Comparison of ENCODE assay signal across 1 fruit fly cellular context in genomic region chr3L:15553993-15554644, dm6.
TF ChIP-seq lines count a peak whose summit lies in the region.

TSS of gene AGO2 (plus strand) at chr3L:15554113.

TF ChIP-seq in whole organism, embryonic, 481 proteins besides CTCF, POLR2A, EP300 and RAD21 (continued from another document):
- no peak for TF ChIP-seq hkb (optimal IDR thresholded peaks at IDR 0.05; lab: Kevin White, UChicago)
- TF ChIP-seq hkb (GFP tag; IDR thresholded peaks at IDR 0.05; lab: Robert Waterston, UW), result no peak
- TF ChIP-seq CG32767 (GFP tag; IDR thresholded peaks at IDR 0.05; lab: Robert Waterston, UW), result no peak
- TF ChIP-seq chinmo (GFP tag; IDR thresholded peaks at IDR 0.05; lab: Robert Waterston, UW; ENCODE audit: partially characterized antibody), result peak; percentile 95; the same call in 2 of the 4 replicates
- no peak for TF ChIP-seq otp (GFP tag; IDR thresholded peaks at IDR 0.05; lab: Robert Waterston, UW)
- peak; percentile 38 for TF ChIP-seq CG10147 (GFP tag; optimal IDR thresholded peaks at IDR 0.05; lab: Kevin White, UChicago)
- TF ChIP-seq Meics (GFP tag; optimal IDR thresholded peaks at IDR 0.05; lab: Kevin White, UChicago), result no peak
- TF ChIP-seq CG4328 (GFP tag; optimal IDR thresholded peaks at IDR 0.05; lab: Kevin White, UChicago), result no peak
- TF ChIP-seq exex (tag; optimal IDR thresholded peaks at IDR 0.05; lab: Kevin White, UChicago), result peak; percentile 33
- TF ChIP-seq Rx (GFP tag; IDR thresholded peaks at IDR 0.05; lab: Robert Waterston, UW), result no peak
- TF ChIP-seq CG1024 (GFP tag; IDR thresholded peaks at IDR 0.05; lab: Robert Waterston, UW), result no peak
- TF ChIP-seq Dip2 (GFP tag; IDR thresholded peaks at IDR 0.05; lab: Robert Waterston, UW), result no peak
- TF ChIP-seq CG11398 (GFP tag; optimal IDR thresholded peaks at IDR 0.05; lab: Kevin White, UChicago), result peak; percentile 8
- TF ChIP-seq NfI (GFP tag; optimal IDR thresholded peaks at IDR 0.05; lab: Kevin White, UChicago), result no peak
- TF ChIP-seq fd64A (GFP tag; optimal IDR thresholded peaks at IDR 0.05; lab: Kevin White, UChicago), result no peak
- peak; percentile 100 for TF ChIP-seq CG4360 (GFP tag; IDR thresholded peaks at IDR 0.05; lab: Robert Waterston, UW)
- peak in 1 of 2 experiments; percentile 44 for TF ChIP-seq Pdp1 (GFP tag; optimal IDR thresholded peaks at IDR 0.05; lab: Kevin White, UChicago)
- peak in 1 of 2 experiments; percentile 29 for TF ChIP-seq Eip74EF (GFP tag; optimal IDR thresholded peaks at IDR 0.05; lab: Kevin White, UChicago)
- no peak for TF ChIP-seq sisA (GFP tag; IDR thresholded peaks at IDR 0.05; lab: Robert Waterston, UW)
- peak; percentile 54 for TF ChIP-seq CHES-1-like (GFP tag; optimal IDR thresholded peaks at IDR 0.05; lab: Kevin White, UChicago)
- TF ChIP-seq CG7357 (GFP tag; IDR thresholded peaks at IDR 0.05; lab: Robert Waterston, UW), result no peak
- TF ChIP-seq CG1792 (GFP tag; optimal IDR thresholded peaks at IDR 0.05; lab: Kevin White, UChicago), result no peak
- peak; percentile 90 for TF ChIP-seq phol (tag; optimal IDR thresholded peaks at IDR 0.05; lab: Kevin White, UChicago)
- no peak; the same call in 2 of the 3 replicates for TF ChIP-seq ase (GFP tag; IDR thresholded peaks at IDR 0.05; lab: Robert Waterston, UW)
- no peak for TF ChIP-seq oc (tag; optimal IDR thresholded peaks at IDR 0.05; lab: Kevin White, UChicago)
- peak; percentile 31; the same call in 1 of the 3 replicates for TF ChIP-seq row (GFP tag; IDR thresholded peaks at IDR 0.05; lab: Robert Waterston, UW)
- no peak for TF ChIP-seq Optix (GFP tag; IDR thresholded peaks at IDR 0.05; lab: Robert Waterston, UW)
- TF ChIP-seq Dbx (GFP tag; IDR thresholded peaks at IDR 0.05; lab: Robert Waterston, UW), result 0 out of 3 replicates have a peak, but pooled peaks have one; percentile 34
- no peak for TF ChIP-seq dm (GFP tag; optimal IDR thresholded peaks at IDR 0.05; lab: Kevin White, UChicago)
- no peak for TF ChIP-seq p53 (GFP tag; optimal IDR thresholded peaks at IDR 0.05; lab: Kevin White, UChicago)
- TF ChIP-seq CG1233 (GFP tag; optimal IDR thresholded peaks at IDR 0.05; lab: Kevin White, UChicago), result no peak
- no peak for TF ChIP-seq pnt (GFP tag; optimal IDR thresholded peaks at IDR 0.05; lab: Kevin White, UChicago)
- TF ChIP-seq CG17186 (GFP tag; optimal IDR thresholded peaks at IDR 0.05; lab: Kevin White, UChicago), result peak; percentile 66
- TF ChIP-seq dmrt11E (tag; optimal IDR thresholded peaks at IDR 0.05; lab: Kevin White, UChicago), result no peak
- TF ChIP-seq sens-2 (GFP tag; IDR thresholded peaks at IDR 0.05; lab: Robert Waterston, UW), result no peak
- no peak for TF ChIP-seq cas (GFP tag; IDR thresholded peaks at IDR 0.05; lab: Robert Waterston, UW)
- peak; percentile 74 for TF ChIP-seq amos (GFP tag; IDR thresholded peaks at IDR 0.05; lab: Robert Waterston, UW; ENCODE audit: partially characterized antibody)
- TF ChIP-seq B-H1 (GFP tag; IDR thresholded peaks at IDR 0.05; lab: Robert Waterston, UW), result no peak
- TF ChIP-seq Abd-B (GFP tag; optimal IDR thresholded peaks at IDR 0.05; lab: Kevin White, UChicago), result no peak
- peak; percentile 3 for TF ChIP-seq CG6854 (GFP tag; optimal IDR thresholded peaks at IDR 0.05; lab: Kevin White, UChicago)
- TF ChIP-seq corto (GFP tag; optimal IDR thresholded peaks at IDR 0.05; lab: Kevin White, UChicago), result no peak
- TF ChIP-seq Atf-2 (GFP tag; optimal IDR thresholded peaks at IDR 0.05; lab: Kevin White, UChicago), result no peak
- TF ChIP-seq Dref (GFP tag; IDR thresholded peaks at IDR 0.05; lab: Robert Waterston, UW), result peak; percentile 93
- no peak for TF ChIP-seq CG8478 (optimal IDR thresholded peaks at IDR 0.05; lab: Kevin White, UChicago)
- peak; percentile 92 for TF ChIP-seq Dp (GFP tag; optimal IDR thresholded peaks at IDR 0.05; lab: Kevin White, UChicago)
- no peak for TF ChIP-seq salm (tag; optimal IDR thresholded peaks at IDR 0.05; lab: Kevin White, UChicago)
- TF ChIP-seq MBD-R2 (GFP tag; IDR thresholded peaks at IDR 0.05; lab: Robert Waterston, UW), result peak; percentile 24; the same call in 1 of the 2 replicates
- peak; percentile 50 for TF ChIP-seq hbn (GFP tag; IDR thresholded peaks at IDR 0.05; lab: Robert Waterston, UW; ENCODE audit: partially characterized antibody)
- TF ChIP-seq CG16779 (GFP tag; IDR thresholded peaks at IDR 0.05; lab: Robert Waterston, UW), result no peak
- no peak for TF ChIP-seq tgo (GFP tag; IDR thresholded peaks at IDR 0.05; lab: Robert Waterston, UW)
- peak; percentile 21 for TF ChIP-seq CG30403 (GFP tag; optimal IDR thresholded peaks at IDR 0.05; lab: Kevin White, UChicago)
- no peak for TF ChIP-seq D19B (GFP tag; optimal IDR thresholded peaks at IDR 0.05; lab: Kevin White, UChicago)
- TF ChIP-seq ewg (GFP tag; optimal IDR thresholded peaks at IDR 0.05; lab: Kevin White, UChicago), result no peak
- peak; percentile 12 for TF ChIP-seq CG10979 (tag; optimal IDR thresholded peaks at IDR 0.05; lab: Kevin White, UChicago)
- no peak for TF ChIP-seq fd102C (GFP tag; optimal IDR thresholded peaks at IDR 0.05; lab: Kevin White, UChicago)
- TF ChIP-seq CG34376 (GFP tag; optimal IDR thresholded peaks at IDR 0.05; lab: Kevin White, UChicago), result peak; percentile 12
- peak; percentile 62 for TF ChIP-seq pzg (GFP tag; optimal IDR thresholded peaks at IDR 0.05; lab: Kevin White, UChicago)
